Fruit fly (Drosophila melanogaster) whole organism, embryonic: ENCODE measurements around the gene Srr.

Experiments
- Aef1 ChIP-seq: fragments of 200-800 bp; sonication (Bioruptor generic); IDR thresholded peaks from 3 replicates; pipeline ENCODE4 v1.3.6; 2022; ENCODE audit warnings: missing biosample characterization, missing genetic modification characterization
- BtbVII ChIP-seq: fragments of 200-800 bp; sonication (Bioruptor generic); optimal IDR thresholded peaks from 3 replicates; lab custom pipeline; 2017; ENCODE audit warnings: missing biosample characterization, mild to moderate bottlenecking, missing genetic modification characterization
- CG10147 ChIP-seq: fragments of 200-800 bp; sonication (Bioruptor generic); optimal IDR thresholded peaks from 2 replicates; lab custom pipeline; 2019; ENCODE audit warnings: missing biosample characterization, mild to moderate bottlenecking, missing genetic modification characterization, moderate library complexity
- CG10431 ChIP-seq: fragments of 200-800 bp; sonication (Bioruptor generic); optimal IDR thresholded peaks from 3 replicates; lab custom pipeline; 2018; ENCODE audit warnings: missing biosample characterization, mild to moderate bottlenecking, missing genetic modification characterization
- CG11696 ChIP-seq: fragments of 200-800 bp; sonication (Bioruptor generic); IDR thresholded peaks from 2 replicates; pipeline ENCODE4 v1.3.6; 2022; ENCODE audit warnings: missing biosample characterization, missing genetic modification characterization
- CG13287 ChIP-seq: fragments of 200-800 bp; sonication (Bioruptor generic); IDR thresholded peaks from 2 replicates; pipeline ENCODE4 v1.3.6; 2022; ENCODE audit warnings: missing biosample characterization, missing genetic modification characterization; ENCODE audit not compliant: partially characterized antibody
- CG14050 ChIP-seq: fragments of 200-800 bp; sonication (Bioruptor generic); IDR thresholded peaks from 3 replicates; pipeline ENCODE4 v1.3.6; 2022; ENCODE audit warnings: missing biosample characterization, missing genetic modification characterization
- CG17361 ChIP-seq: fragments of 200-800 bp; sonication (Bioruptor generic); IDR thresholded peaks from 3 replicates; pipeline ENCODE4 v1.3.6; 2022; ENCODE audit warnings: missing biosample characterization, missing genetic modification characterization
- CG17568 ChIP-seq: fragments of 200-800 bp; sonication (Bioruptor generic); optimal IDR thresholded peaks from 2 replicates; lab custom pipeline; 2018; ENCODE audit warnings: missing biosample characterization, mild to moderate bottlenecking, missing genetic modification characterization, moderate library complexity
- CG30403 ChIP-seq: fragments of 200-800 bp; sonication (Bioruptor generic); optimal IDR thresholded peaks from 3 replicates; lab custom pipeline; 2016; ENCODE audit warnings: missing biosample characterization, missing genetic modification characterization
- CG32532 ChIP-seq: fragments of 200-800 bp; sonication (Bioruptor generic); IDR thresholded peaks from 2 replicates; pipeline ENCODE4 v1.3.6; 2022; ENCODE audit warnings: missing biosample characterization, missing genetic modification characterization
- CG4282 ChIP-seq: fragments of 200-800 bp; sonication (Bioruptor generic); optimal IDR thresholded peaks from 2 replicates; lab custom pipeline; 2016; ENCODE audit warnings: missing biosample characterization, missing genetic modification characterization
- CG4404 ChIP-seq: fragments of 200-800 bp; sonication (Bioruptor generic); IDR thresholded peaks from 2 replicates; pipeline ENCODE4 v1.3.6; 2022; ENCODE audit warnings: missing biosample characterization, missing genetic modification characterization
- CG4730 ChIP-seq: fragments of 200-800 bp; sonication (Bioruptor generic); IDR thresholded peaks from 2 replicates; pipeline ENCODE4 v1.3.6; 2022; ENCODE audit warnings: missing biosample characterization, missing genetic modification characterization
- CG7556 ChIP-seq: fragments of 200-800 bp; sonication (Bioruptor generic); optimal IDR thresholded peaks from 2 replicates; lab custom pipeline; 2017; ENCODE audit warnings: missing biosample characterization, mild to moderate bottlenecking, missing genetic modification characterization
- CG7839 ChIP-seq: fragments of 200-800 bp; sonication (Bioruptor generic); optimal IDR thresholded peaks from 3 replicates; lab custom pipeline; 2018; ENCODE audit warnings: missing biosample characterization, mild to moderate bottlenecking, missing genetic modification characterization, moderate library complexity
- CG8765 ChIP-seq: fragments of 200-800 bp; sonication (Bioruptor generic); IDR thresholded peaks from 2 replicates; pipeline ENCODE4 v1.3.6; 2022; ENCODE audit warnings: missing biosample characterization, missing genetic modification characterization
- Dll ChIP-seq: fragments of 200-800 bp; sonication (Bioruptor generic); IDR thresholded peaks from 4 replicates; pipeline ENCODE4 v1.3.6; 2022; ENCODE audit warnings: missing biosample characterization, missing genetic modification characterization; ENCODE audit not compliant: partially characterized antibody
- Doc2 ChIP-seq: fragments of 200-800 bp; sonication (Bioruptor generic); IDR thresholded peaks from 2 replicates; pipeline ENCODE4 v1.3.6; 2022; ENCODE audit warnings: missing biosample characterization, missing genetic modification characterization
- E2f1 ChIP-seq: fragments of 200-800 bp; sonication (Bioruptor generic); IDR thresholded peaks from 2 replicates; pipeline ENCODE4 v1.3.6; 2022; ENCODE audit warnings: missing biosample characterization, missing genetic modification characterization
- Eip74EF ChIP-seq, 2 experiments: fragments of 200-800 bp in 1 of 2; fragments of >200 bp in 1 of 2; sonication (Bioruptor generic) in 1 of 2; optimal IDR thresholded peaks; 2 replicates each; lab custom pipeline; 2017 to 2019; ENCODE audit warnings: missing biosample characterization in 2 of 2, missing genetic modification characterization in 2 of 2, mild to moderate bottlenecking in 1 of 2, moderate library complexity in 1 of 2
- Opbp ChIP-seq: fragments of 200-800 bp; sonication (Bioruptor generic); IDR thresholded peaks from 3 replicates; pipeline ENCODE4 v1.3.6; 2022; ENCODE audit warnings: missing biosample characterization, missing genetic modification characterization; ENCODE audit not compliant: partially characterized antibody
- Ptx1 ChIP-seq: fragments of 200-800 bp; sonication (Bioruptor generic); IDR thresholded peaks from 2 replicates; pipeline ENCODE4 v1.3.6; 2022; ENCODE audit warnings: missing biosample characterization, missing genetic modification characterization
- Rx ChIP-seq: fragments of 200-800 bp; sonication (Bioruptor generic); IDR thresholded peaks from 2 replicates; pipeline ENCODE4 v1.3.6; 2022; ENCODE audit warnings: missing biosample characterization, missing genetic modification characterization
- abd-A ChIP-seq: fragments of 200-800 bp; sonication (Bioruptor generic); optimal IDR thresholded peaks from 3 replicates; lab custom pipeline; 2019; ENCODE audit warnings: missing biosample characterization, mild to moderate bottlenecking, missing genetic modification characterization, moderate library complexity
- amos ChIP-seq: fragments of 200-800 bp; sonication (Bioruptor generic); IDR thresholded peaks from 2 replicates; pipeline ENCODE4 v1.3.6; 2022; ENCODE audit warnings: missing biosample characterization, missing genetic modification characterization; ENCODE audit not compliant: partially characterized antibody
- aop ChIP-seq: fragments of 200-800 bp; sonication (Bioruptor generic); IDR thresholded peaks from 2 replicates; pipeline ENCODE4 v1.3.6; 2022; ENCODE audit warnings: missing biosample characterization, missing genetic modification characterization
- bigmax ChIP-seq: fragments of 200-800 bp; sonication (Bioruptor generic); optimal IDR thresholded peaks from 2 replicates; lab custom pipeline; 2018; ENCODE audit warnings: missing biosample characterization, mild to moderate bottlenecking, missing genetic modification characterization
- btn ChIP-seq: fragments of 200-800 bp; sonication (Bioruptor generic); optimal IDR thresholded peaks from 2 replicates; lab custom pipeline; 2016; ENCODE audit warnings: missing biosample characterization, missing genetic modification characterization
- dati ChIP-seq: fragments of 200-800 bp; sonication (Bioruptor generic); IDR thresholded peaks from 2 replicates; pipeline ENCODE4 v1.3.6; 2022; ENCODE audit warnings: missing biosample characterization, missing genetic modification characterization
- ewg ChIP-seq: fragments of 200-800 bp; sonication (Bioruptor generic); optimal IDR thresholded peaks from 3 replicates; lab custom pipeline; 2017; ENCODE audit warnings: mild to moderate bottlenecking, missing biosample characterization, missing genetic modification reagents, missing genetic modification characterization
- fd3F ChIP-seq: fragments of 200-800 bp; sonication (Bioruptor generic); optimal IDR thresholded peaks from 2 replicates; lab custom pipeline; 2018; ENCODE audit warnings: missing biosample characterization, mild to moderate bottlenecking, missing genetic modification characterization, moderate library complexity
- gce ChIP-seq: fragments of 200-800 bp; sonication (Bioruptor generic); IDR thresholded peaks from 3 replicates; pipeline ENCODE4 v1.3.6; 2022; ENCODE audit warnings: missing biosample characterization, missing genetic modification characterization
- gsb-n ChIP-seq: fragments of 200-800 bp; sonication (Bioruptor generic); optimal IDR thresholded peaks from 3 replicates; lab custom pipeline; 2018; ENCODE audit warnings: missing biosample characterization, mild to moderate bottlenecking, missing genetic modification characterization
- hth ChIP-seq: fragments of >200 bp; optimal IDR thresholded peaks from 2 replicates; lab custom pipeline; 2017; ENCODE audit warnings: inconsistent platforms
- inv ChIP-seq: fragments of 200-800 bp; sonication (Bioruptor generic); IDR thresholded peaks from 2 replicates; pipeline ENCODE4 v1.3.6; 2022; ENCODE audit warnings: missing biosample characterization, missing genetic modification characterization; ENCODE audit not compliant: partially characterized antibody
- kah ChIP-seq: fragments of 200-800 bp; sonication (Bioruptor generic); optimal IDR thresholded peaks from 2 replicates; lab custom pipeline; 2018; ENCODE audit warnings: missing biosample characterization, mild to moderate bottlenecking, missing genetic modification characterization
- lola ChIP-seq, 3 experiments: fragments of >200 bp in 2 of 3; fragments of 200-800 bp in 1 of 3; sonication (Bioruptor generic) in 1 of 3; optimal IDR thresholded peaks; 2 replicates each; lab custom pipeline; 2017 to 2019; ENCODE audit warnings: missing biosample characterization in 3 of 3, missing genetic modification characterization in 3 of 3, mild to moderate bottlenecking in 1 of 3, moderate library complexity in 1 of 3
- nerfin-2 ChIP-seq: fragments of 200-800 bp; sonication (Bioruptor generic); IDR thresholded peaks from 2 replicates; pipeline ENCODE4 v1.3.6; 2022; ENCODE audit warnings: missing biosample characterization, missing genetic modification characterization; ENCODE audit not compliant: partially characterized antibody
- phol ChIP-seq: fragments of 200-800 bp; sonication (Bioruptor generic); optimal IDR thresholded peaks from 3 replicates; lab custom pipeline; 2018; ENCODE audit warnings: missing biosample characterization, mild to moderate bottlenecking, missing genetic modification characterization, moderate library complexity
- prd ChIP-seq, 3 experiments: fragments of >200 bp in 2 of 3; fragments of 200-800 bp in 1 of 3; sonication (Bioruptor generic) in 1 of 3; optimal IDR thresholded peaks in 2 of 3; IDR thresholded peaks in 1 of 3; 2 replicates in 2 of 3; 3 replicates in 1 of 3; pipeline versions ENCODE4 v1.3.6 to Lab custom; 2017 to 2022; ENCODE audit warnings: missing biosample characterization in 1 of 3, missing genetic modification characterization in 1 of 3
- rib ChIP-seq: fragments of 200-800 bp; sonication (Bioruptor generic); IDR thresholded peaks from 2 replicates; pipeline ENCODE4 v1.3.6; 2022; ENCODE audit warnings: missing biosample characterization, missing genetic modification characterization
- sisA ChIP-seq: fragments of 200-800 bp; sonication (Bioruptor generic); IDR thresholded peaks from 2 replicates; pipeline ENCODE4 v1.3.6; 2022; ENCODE audit warnings: missing biosample characterization, missing genetic modification characterization
- so ChIP-seq: fragments of 200-800 bp; sonication (Bioruptor generic); IDR thresholded peaks from 3 replicates; pipeline ENCODE4 v1.3.6; 2022; ENCODE audit warnings: missing biosample characterization, missing genetic modification characterization
- ssp ChIP-seq: fragments of 200-800 bp; sonication (Bioruptor generic); IDR thresholded peaks from 2 replicates; pipeline ENCODE4 v1.3.6; 2022; ENCODE audit warnings: missing biosample characterization, missing genetic modification characterization
- stc ChIP-seq: fragments of 200-800 bp; sonication (Bioruptor generic); IDR thresholded peaks from 2 replicates; pipeline ENCODE4 v1.3.6; 2022; ENCODE audit warnings: missing biosample characterization, missing genetic modification characterization
- tna ChIP-seq: fragments of 200-800 bp; sonication (Bioruptor generic); IDR thresholded peaks from 2 replicates; pipeline ENCODE4 v1.3.6; 2022; ENCODE audit warnings: missing biosample characterization, missing genetic modification characterization; ENCODE audit not compliant: partially characterized antibody
- vvl ChIP-seq: fragments of 200-800 bp; sonication (Bioruptor generic); IDR thresholded peaks from 2 replicates; pipeline ENCODE4 v1.3.6; 2022; ENCODE audit warnings: missing biosample characterization, missing genetic modification characterization
- wek ChIP-seq: fragments of 200-800 bp; sonication (Bioruptor generic); optimal IDR thresholded peaks from 3 replicates; lab custom pipeline; 2018; ENCODE audit warnings: missing biosample characterization, mild to moderate bottlenecking, missing genetic modification characterization, moderate library complexity
- zen ChIP-seq: fragments of 200-800 bp; sonication (Bioruptor generic); optimal IDR thresholded peaks from 3 replicates; lab custom pipeline; 2018; ENCODE audit warnings: missing biosample characterization, mild to moderate bottlenecking, missing genetic modification characterization, moderate library complexity
- zfh2 ChIP-seq: fragments of 200-800 bp; sonication (Bioruptor generic); optimal IDR thresholded peaks from 2 replicates; lab custom pipeline; 2016; ENCODE audit warnings: missing biosample characterization, missing genetic modification characterization

The Srr gene

DNA sequence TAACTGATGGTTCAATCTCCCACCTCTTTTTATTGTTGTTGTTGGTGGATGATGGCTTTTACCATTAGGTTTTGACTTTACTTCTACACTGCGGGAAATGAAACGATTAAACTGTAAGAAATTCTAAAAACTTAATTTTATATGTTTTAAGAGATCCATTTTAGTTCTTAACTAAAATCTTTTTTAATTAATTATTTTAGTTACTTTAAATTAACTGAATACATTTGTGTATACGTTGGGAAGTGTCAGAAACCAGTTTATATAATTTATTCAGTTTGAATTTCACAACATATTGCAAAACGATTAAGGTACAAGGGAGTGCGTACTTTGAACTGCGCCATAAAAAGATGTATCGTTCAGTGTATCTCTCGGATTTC is 11.9 kb upstream of the Srr start (continued):
- TF ChIP-seq CG7839 (tag; lab: Kevin White, UChicago): peak; percentile 93
- no peak for TF ChIP-seq inv
- no peak for TF ChIP-seq dati (GFP tag; lab: Robert Waterston, UW)
- TF ChIP-seq CG8765: no peak
- TF ChIP-seq fd3F (GFP tag; lab: Kevin White, UChicago): peak; percentile 83
- no peak for TF ChIP-seq aop (GFP tag; lab: Robert Waterston, UW)
- peak; percentile 1 for TF ChIP-seq zfh2 (GFP tag; lab: Kevin White, UChicago)
- no peak for TF ChIP-seq amos (GFP tag; lab: Robert Waterston, UW)
- peak; percentile 82 for TF ChIP-seq CG10147 (GFP tag; lab: Kevin White, UChicago)
- TF ChIP-seq gce (GFP tag; lab: Robert Waterston, UW): no peak
- no peak for TF ChIP-seq CG11696 (GFP tag; lab: Robert Waterston, UW)
- TF ChIP-seq CG4404 (GFP tag; lab: Robert Waterston, UW): no peak
- TF ChIP-seq nerfin-2 (GFP tag; lab: Robert Waterston, UW): no peak
- no peak for TF ChIP-seq E2f1 (GFP tag; lab: Robert Waterston, UW)
- TF ChIP-seq CG4730 (GFP tag; lab: Robert Waterston, UW): no peak
- TF ChIP-seq vvl (GFP tag; lab: Robert Waterston, UW): no peak
- no peak for TF ChIP-seq so
- no peak for TF ChIP-seq Doc2
- TF ChIP-seq CG10431 (GFP tag; lab: Kevin White, UChicago): peak; percentile 77
- TF ChIP-seq CG17361 (GFP tag; lab: Robert Waterston, UW): no peak
- no peak for TF ChIP-seq stc (GFP tag; lab: Robert Waterston, UW)
- no peak for TF ChIP-seq Ptx1
- TF ChIP-seq prd (optimal IDR thresholded peaks at IDR 0.05; lab: Kevin White, UChicago): no peak
- no peak for TF ChIP-seq prd (GFP tag; IDR thresholded peaks at IDR 0.05; lab: Robert Waterston, UW)
- TF ChIP-seq ewg (GFP tag; lab: Kevin White, UChicago): peak; percentile 59
- no peak for TF ChIP-seq wek (GFP tag; lab: Kevin White, UChicago)
- no peak for TF ChIP-seq rib (GFP tag; lab: Robert Waterston, UW)
- TF ChIP-seq CG17568 (GFP tag; lab: Kevin White, UChicago): peak; percentile 81
- TF ChIP-seq abd-A (tag; lab: Kevin White, UChicago): peak; percentile 56
- TF ChIP-seq CG14050 (GFP tag; lab: Robert Waterston, UW): no peak
- TF ChIP-seq lola (GFP tag; optimal IDR thresholded peaks at IDR 0.05; lab: Kevin White, UChicago): peak in 1 of 3 experiments; percentile 89
- no peak for TF ChIP-seq Aef1 (GFP tag; lab: Robert Waterston, UW)
- TF ChIP-seq hth (lab: Kevin White, UChicago): no peak
- TF ChIP-seq Rx (GFP tag; lab: Robert Waterston, UW): no peak
- TF ChIP-seq ssp (GFP tag; lab: Robert Waterston, UW): no peak
- peak; percentile 72 for TF ChIP-seq zen (tag; lab: Kevin White, UChicago)
- no peak for TF ChIP-seq bigmax
- no peak for TF ChIP-seq tna (GFP tag; lab: Robert Waterston, UW)
- no peak for TF ChIP-seq Opbp (GFP tag; lab: Robert Waterston, UW)
- TF ChIP-seq CG32532: no peak
- peak; percentile 94 for TF ChIP-seq CG7556 (GFP tag; lab: Kevin White, UChicago)
- TF ChIP-seq BtbVII: peak; percentile 89
- no peak for TF ChIP-seq btn (GFP tag; lab: Kevin White, UChicago)
- TF ChIP-seq Dll (GFP tag; lab: Robert Waterston, UW): no peak
- TF ChIP-seq CG30403 (GFP tag; lab: Kevin White, UChicago): peak; percentile 92
- peak; percentile 92 for TF ChIP-seq phol (tag; lab: Kevin White, UChicago)
- TF ChIP-seq Eip74EF (GFP tag; optimal IDR thresholded peaks at IDR 0.05; lab: Kevin White, UChicago): peak in 1 of 2 experiments; percentile 88
- peak; percentile 64 for TF ChIP-seq kah (GFP tag; lab: Kevin White, UChicago)
- peak; percentile 89 for TF ChIP-seq gsb-n (tag; lab: Kevin White, UChicago)
- no peak for TF ChIP-seq CG13287 (GFP tag; lab: Robert Waterston, UW)
- TF ChIP-seq sisA: no peak
- TF ChIP-seq CG4282 (GFP tag; lab: Kevin White, UChicago): no peak
